Fruit fly (Drosophila melanogaster): ENCODE data around the gene Cht7.

Cht7 gene

dm6 chr3L:3148125-3149059 lies 41.6 kb upstream of the Cht7 start, which contains the start of the genes Usp5 and BtbVII (continued):
- peak; percentile 61 for TF ChIP-seq nmo (GFP tag; optimal IDR thresholded peaks at IDR 0.05)
- peak; percentile 70 for TF ChIP-seq CG13624 (GFP tag; optimal IDR thresholded peaks at IDR 0.05)
- peak; percentile 58 for TF ChIP-seq HmgD (GFP tag; optimal IDR thresholded peaks at IDR 0.05)
- peak; percentile 24 for TF ChIP-seq schlank (tag; optimal IDR thresholded peaks at IDR 0.05)
- TF ChIP-seq lola (GFP tag; optimal IDR thresholded peaks at IDR 0.05) = peak in 1 of 3 experiments; percentile 55
- peak; percentile 67 for TF ChIP-seq CG12391 (tag; optimal IDR thresholded peaks at IDR 0.05)
- peak; percentile 71; the same call in 1 of the 2 replicates for TF ChIP-seq vvl (GFP tag; IDR thresholded peaks at IDR 0.05)
- peak; percentile 46 for TF ChIP-seq CG2712 (tag; optimal IDR thresholded peaks at IDR 0.05)
- peak; percentile 41 to 61 for TF ChIP-seq chif (GFP tag; optimal IDR thresholded peaks at IDR 0.05)
- TF ChIP-seq ro (GFP tag; IDR thresholded peaks at IDR 0.05) = no peak
- TF ChIP-seq Camta (GFP tag; optimal IDR thresholded peaks at IDR 0.05) = peak; percentile 43
- peak; percentile 62 for TF ChIP-seq CG32772 (GFP tag; IDR thresholded peaks at IDR 0.05)
- TF ChIP-seq CG4854 (GFP tag; optimal IDR thresholded peaks at IDR 0.05) = peak; percentile 1
- no peak for TF ChIP-seq jing (GFP tag; optimal IDR thresholded peaks at IDR 0.05)
- peak; percentile 27 for TF ChIP-seq cato (GFP tag; optimal IDR thresholded peaks at IDR 0.05; ENCODE audit: borderline replicate concordance)
- TF ChIP-seq cg (GFP tag; optimal IDR thresholded peaks at IDR 0.05) = no peak
- TF ChIP-seq CG10274 (GFP tag; optimal IDR thresholded peaks at IDR 0.05) = no peak
- peak; percentile 51 for TF ChIP-seq unpg (GFP tag; optimal IDR thresholded peaks at IDR 0.05)
- TF ChIP-seq dan (GFP tag; IDR thresholded peaks at IDR 0.05) = no peak
- peak; percentile 54 for TF ChIP-seq CG9609 (GFP tag; optimal IDR thresholded peaks at IDR 0.05)
- TF ChIP-seq CG7372 (GFP tag; IDR thresholded peaks at IDR 0.05) = no peak
- TF ChIP-seq Taf1 (GFP tag; IDR thresholded peaks at IDR 0.05) = peak; percentile 48
- TF ChIP-seq Rx (GFP tag; IDR thresholded peaks at IDR 0.05) = no peak
- TF ChIP-seq HLH4C (GFP tag; IDR thresholded peaks at IDR 0.05; ENCODE audit: partially characterized antibody) = peak; percentile 93
- no peak for TF ChIP-seq NC2α (GFP tag; optimal IDR thresholded peaks at IDR 0.05)
- TF ChIP-seq HmgZ (tag; optimal IDR thresholded peaks at IDR 0.05) = peak; percentile 69
- TF ChIP-seq unc-4 (GFP tag; IDR thresholded peaks at IDR 0.05; ENCODE audit: partially characterized antibody) = peak; percentile 98
- TF ChIP-seq da (GFP tag; optimal IDR thresholded peaks at IDR 0.05) = peak; percentile 17
- peak; percentile 47 for TF ChIP-seq sob (GFP tag; IDR thresholded peaks at IDR 0.05)
- peak; percentile 50 for TF ChIP-seq Fer3 (tag; optimal IDR thresholded peaks at IDR 0.05)
- TF ChIP-seq gro (GFP tag; optimal IDR thresholded peaks at IDR 0.05) = peak; percentile 53
- peak; percentile 72 for TF ChIP-seq Lhr (GFP tag; optimal IDR thresholded peaks at IDR 0.05)
- TF ChIP-seq CG1024 (GFP tag; IDR thresholded peaks at IDR 0.05) = no peak
- TF ChIP-seq TFAM (GFP tag; optimal IDR thresholded peaks at IDR 0.05) = no peak
- TF ChIP-seq CG12744 (GFP tag; optimal IDR thresholded peaks at IDR 0.05) = peak; percentile 26
- no peak for TF ChIP-seq sima (GFP tag; optimal IDR thresholded peaks at IDR 0.05)
- TF ChIP-seq CG6272 (GFP tag; IDR thresholded peaks at IDR 0.05) = peak; percentile 42; the same call in 1 of the 2 replicates
- no peak for TF ChIP-seq CG11085 (GFP tag; IDR thresholded peaks at IDR 0.05)
- peak; percentile 86 for TF ChIP-seq CG9932 (GFP tag; IDR thresholded peaks at IDR 0.05)
- peak; percentile 99 for TF ChIP-seq chinmo (GFP tag; IDR thresholded peaks at IDR 0.05; ENCODE audit: partially characterized antibody)
- TF ChIP-seq eyg (GFP tag; optimal IDR thresholded peaks at IDR 0.05) = peak; percentile 22
- TF ChIP-seq lov (optimal IDR thresholded peaks at IDR 0.05) = no peak
- TF ChIP-seq lov (GFP tag; IDR thresholded peaks at IDR 0.05) = no peak
- 0 out of 2 replicates have a peak, but pooled peaks have one; percentile 27 for TF ChIP-seq CG6689 (GFP tag; IDR thresholded peaks at IDR 0.05)
- peak; percentile 47 to 49 for TF ChIP-seq Hr51 (GFP tag; optimal IDR thresholded peaks at IDR 0.05)
- TF ChIP-seq CG12155 (GFP tag; optimal IDR thresholded peaks at IDR 0.05) = peak; percentile 45
- no peak for TF ChIP-seq gce (GFP tag; IDR thresholded peaks at IDR 0.05)
- peak; percentile 50 for TF ChIP-seq Hmr (GFP tag; optimal IDR thresholded peaks at IDR 0.05)
- no peak for TF ChIP-seq Lim3 (GFP tag; IDR thresholded peaks at IDR 0.05)

All from whole organism, embryonic.